Worm (Caenorhabditis elegans): ENCODE data around the gene str-162.

- TF ChIP-seq nhr-12 (tag; optimal IDR thresholded peaks at IDR 0.05), result no peak
- no peak for TF ChIP-seq ztf-11 (tag; optimal IDR thresholded peaks at IDR 0.05)
Observed at ce11 chrIV:4953887-4954286, 38.3 kb upstream of the str-162 start, which contains the start of gene str-163.
